Fruit fly (Drosophila melanogaster) whole organism, adult: Measurements from ENCODE around the gene CG42820.

Source experiments
- CG1620 ChIP-seq: fragments of 200-800 bp; sonication (Bioruptor generic); optimal IDR thresholded peaks from 2 replicates; lab custom pipeline; 2016; ENCODE audit warnings: missing biosample characterization, missing genetic modification characterization
- CG33017 ChIP-seq: fragments of 200-800 bp; sonication (Bioruptor generic); optimal IDR thresholded peaks from 2 replicates; lab custom pipeline; 2018; ENCODE audit warnings: missing biosample characterization, mild to moderate bottlenecking, missing genetic modification characterization, moderate library complexity
- CG7045 ChIP-seq: fragments of 200-800 bp; sonication (Bioruptor generic); optimal IDR thresholded peaks from 2 replicates; lab custom pipeline; 2017; ENCODE audit warnings: missing biosample characterization, mild to moderate bottlenecking, missing genetic modification characterization
- CG7101 ChIP-seq: fragments of 200-800 bp; sonication (Bioruptor generic); optimal IDR thresholded peaks from 2 replicates; lab custom pipeline; 2018; ENCODE audit warnings: missing biosample characterization, mild to moderate bottlenecking, missing genetic modification characterization, moderate library complexity
- Crg-1 ChIP-seq: fragments of 200-800 bp; sonication (Bioruptor generic); optimal IDR thresholded peaks from 2 replicates; lab custom pipeline; 2016; ENCODE audit warnings: missing biosample characterization, missing genetic modification characterization
- Hr96 ChIP-seq: fragments of 200-800 bp; sonication (Bioruptor generic); optimal IDR thresholded peaks from 2 replicates; lab custom pipeline; 2016; ENCODE audit warnings: missing biosample characterization, missing genetic modification characterization
- Mnt ChIP-seq: fragments of 200-800 bp; sonication (Bioruptor generic); optimal IDR thresholded peaks from 2 replicates; lab custom pipeline; 2016; ENCODE audit warnings: missing biosample characterization, mild to moderate bottlenecking, missing genetic modification characterization
- bab1 ChIP-seq: fragments of 200-800 bp; sonication (Bioruptor generic); optimal IDR thresholded peaks from 3 replicates; lab custom pipeline; 2019; ENCODE audit warnings: missing biosample characterization, mild to moderate bottlenecking, missing genetic modification characterization, moderate library complexity
- cnc ChIP-seq, 2 experiments: fragments of >200 bp; optimal IDR thresholded peaks; 2 replicates each; lab custom pipeline; 2017
- pad ChIP-seq: fragments of 200-800 bp; sonication (Bioruptor generic); optimal IDR thresholded peaks from 3 replicates; lab custom pipeline; 2017; ENCODE audit warnings: missing biosample characterization, missing genetic modification characterization, mild to moderate bottlenecking, moderate library complexity, missing genetic modification reagents
- tj ChIP-seq: fragments of 200-800 bp; sonication (Bioruptor generic); optimal IDR thresholded peaks from 3 replicates; lab custom pipeline; 2017; ENCODE audit warnings: missing biosample characterization, mild to moderate bottlenecking, missing genetic modification characterization, moderate library complexity
- toe ChIP-seq: fragments of 200-800 bp; sonication (Bioruptor generic); optimal IDR thresholded peaks from 2 replicates; lab custom pipeline; 2016; ENCODE audit warnings: missing biosample characterization, missing genetic modification characterization

- peak; percentile 97 for TF ChIP-seq bab1 (GFP tag; lab: Kevin White, UChicago)
- peak; percentile 88 for TF ChIP-seq tj (GFP tag; lab: Kevin White, UChicago)
- TF ChIP-seq Hr96 (GFP tag; lab: Kevin White, UChicago): peak; percentile 79
- TF ChIP-seq toe: peak; percentile 89
- TF ChIP-seq CG33017 (tag; lab: Kevin White, UChicago): peak; percentile 96
- TF ChIP-seq cnc (optimal IDR thresholded peaks at IDR 0.05; lab: Kevin White, UChicago): no peak
- peak; percentile 85 for TF ChIP-seq CG1620 (GFP tag; lab: Kevin White, UChicago)
- TF ChIP-seq CG7045 (GFP tag; lab: Kevin White, UChicago): peak; percentile 94
- peak; percentile 72 for TF ChIP-seq Mnt (GFP tag; lab: Kevin White, UChicago)
- TF ChIP-seq CG7101 (tag; lab: Kevin White, UChicago): peak; percentile 98
- peak; percentile 83 for TF ChIP-seq pad
- TF ChIP-seq Crg-1: peak; percentile 88
Measured at dm6 chr2L:8384108-8384601, 8.0 kb downstream of the CG42820 start, which contains the start of the genes Dad1 and CG13384.
